Worm (Caenorhabditis elegans): ENCODE results near the gene C10E2.1.

Gene C10E2.1

DNA sequence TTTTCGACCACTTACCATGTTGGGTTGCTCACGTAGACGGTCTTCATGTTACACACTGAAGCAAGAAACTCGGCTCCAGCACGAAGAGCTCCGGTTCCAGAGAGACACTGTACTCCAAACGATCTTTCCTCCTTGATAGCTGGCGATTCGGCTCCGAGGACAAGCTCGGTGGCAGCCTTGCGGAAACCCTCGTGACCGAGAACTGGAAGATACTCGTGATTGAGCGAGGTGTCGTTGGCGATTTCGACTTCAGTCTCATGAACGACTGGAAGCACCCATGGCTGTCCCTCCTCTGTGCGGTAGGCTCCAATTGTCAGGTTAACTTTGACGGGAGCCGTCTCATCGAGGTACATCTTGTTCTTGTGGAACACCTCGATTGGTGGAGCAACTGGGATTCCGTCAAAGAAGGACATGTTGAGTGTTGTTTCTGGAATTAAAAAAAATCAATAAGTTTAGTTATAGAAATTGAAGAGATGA is 30.1 kb downstream of the C10E2.1 start, which contains the start of gene got-1.2:
Gene got-1.2 (minus strand): TSS at position 427 of the 477 bp plus-strand sequence.
- peak; percentile 64 for TF ChIP-seq zfh-2 (GFP tag; conservative IDR thresholded peaks at IDR 0.05)
- TF ChIP-seq ztf-28 (GFP tag; IDR thresholded peaks at IDR 0.05): no peak

DNA sequence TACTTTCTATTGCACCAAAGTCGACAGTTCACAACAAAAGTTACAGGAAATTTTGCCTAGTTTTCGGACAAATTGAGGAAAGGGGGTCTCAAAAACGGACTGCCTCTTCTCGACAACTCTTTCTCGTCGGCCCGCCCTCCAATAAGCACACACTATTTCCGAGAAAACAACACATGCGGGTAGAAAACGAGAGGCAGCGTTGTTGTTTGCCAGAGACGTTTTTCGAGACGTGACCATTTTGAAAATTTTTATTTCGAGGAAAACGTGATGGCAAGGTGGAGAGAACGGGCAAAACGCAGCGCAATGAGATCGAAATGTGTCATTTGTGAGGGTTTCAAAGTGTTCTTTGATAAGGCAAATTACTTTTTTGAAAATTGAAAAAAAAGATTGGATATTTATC is 30.8 kb downstream of the C10E2.1 start:
- TF ChIP-seq ztf-26 (tag; optimal IDR thresholded peaks at IDR 0.05): no peak
- no peak for TF ChIP-seq lin-54 (GFP tag; optimal IDR thresholded peaks at IDR 0.05)
- TF ChIP-seq ztf-28 (GFP tag; IDR thresholded peaks at IDR 0.05): no peak
- no peak for TF ChIP-seq efl-1 (GFP tag; optimal IDR thresholded peaks at IDR 0.05)
- peak; percentile 11 for TF ChIP-seq attf-5 (GFP tag; optimal IDR thresholded peaks at IDR 0.05)
- no peak for TF ChIP-seq rcor-1 (GFP tag; IDR thresholded peaks at IDR 0.05)
- no peak for TF ChIP-seq K12H6.12 (tag; optimal IDR thresholded peaks at IDR 0.05)
- 0 out of 2 replicates have a peak, but pooled peaks have one; percentile 40 for TF ChIP-seq lir-1 (GFP tag; conservative IDR thresholded peaks at IDR 0.05)
- peak; percentile 36; the same call in 1 of the 2 replicates for TF ChIP-seq zfh-2 (GFP tag; conservative IDR thresholded peaks at IDR 0.05)
- peak; percentile 21 for TF ChIP-seq pha-4 (tag; optimal IDR thresholded peaks at IDR 0.05)
- no peak for TF ChIP-seq aptf-3 (GFP tag; IDR thresholded peaks at IDR 0.05)
- TF ChIP-seq lin-40 (tag; optimal IDR thresholded peaks at IDR 0.05): peak; percentile 25
- peak; percentile 46; the same call in 1 of the 2 replicates for TF ChIP-seq hmg-1.2 (GFP tag; IDR thresholded peaks at IDR 0.05)
- TF ChIP-seq ztf-6 (GFP tag; IDR thresholded peaks at IDR 0.05): no peak
- no peak for TF ChIP-seq nhr-80 (tag; optimal IDR thresholded peaks at IDR 0.05)
- TF ChIP-seq somi-1 (GFP tag; optimal IDR thresholded peaks at IDR 0.05): no peak
- TF ChIP-seq sea-2 (GFP tag; IDR thresholded peaks at IDR 0.05): no peak
- TF ChIP-seq cebp-1 (GFP tag; IDR thresholded peaks at IDR 0.05): no peak
- TF ChIP-seq cebp-1 (tag; optimal IDR thresholded peaks at IDR 0.05): peak; percentile 60
- TF ChIP-seq F39B2.1 (GFP tag; IDR thresholded peaks at IDR 0.05): no peak
- no peak for TF ChIP-seq madf-3 (GFP tag; IDR thresholded peaks at IDR 0.05)
- TF ChIP-seq nfya-1 (tag; optimal IDR thresholded peaks at IDR 0.05; ENCODE audit: borderline replicate concordance, insufficient read depth): no peak
- TF ChIP-seq Y67H2A.10 (GFP tag; conservative IDR thresholded peaks at IDR 0.05): no peak
- TF ChIP-seq ama-1 (optimal IDR thresholded peaks at IDR 0.05): no peak
- TF ChIP-seq ama-1 (GFP tag; optimal IDR thresholded peaks at IDR 0.05): no peak
- no peak for TF ChIP-seq lag-1 (GFP tag; IDR thresholded peaks at IDR 0.05)
- no peak for TF ChIP-seq ztf-18 (tag; optimal IDR thresholded peaks at IDR 0.05)
- no peak for TF ChIP-seq dpl-1 (GFP tag; optimal IDR thresholded peaks at IDR 0.05)

DNA sequence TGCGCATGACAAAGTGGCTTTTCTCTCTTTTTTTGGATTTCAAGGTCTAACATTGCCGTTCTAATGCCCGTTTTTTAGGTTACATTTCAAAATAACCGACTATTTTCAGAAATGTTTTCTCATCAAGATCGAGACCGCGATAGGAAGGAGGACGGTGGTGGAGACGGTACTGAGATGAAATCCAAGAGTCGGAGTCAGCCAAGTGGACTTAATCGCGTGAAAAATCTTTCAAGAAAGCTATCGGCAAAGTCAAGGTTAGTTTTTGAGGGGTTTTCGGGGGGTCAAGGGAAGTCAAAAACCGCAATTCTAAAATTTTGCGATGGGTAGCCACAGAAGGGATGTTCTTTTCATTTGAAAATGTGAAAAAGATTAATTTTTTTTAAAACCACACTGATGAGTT is 33.3 kb downstream of the C10E2.1 start, which contains the start of gene aak-2:
Gene aak-2 (plus strand): TSS at position 110 of the 400 bp plus-strand sequence.
- TF ChIP-seq C06A6.2 (GFP tag; conservative IDR thresholded peaks at IDR 0.05): no peak
- TF ChIP-seq somi-1 (GFP tag; optimal IDR thresholded peaks at IDR 0.05): no peak
- no peak for TF ChIP-seq Y95B8A.8 (GFP tag; IDR thresholded peaks at IDR 0.05)
- no peak for TF ChIP-seq nhr-120 (GFP tag; IDR thresholded peaks at IDR 0.05)
- no peak for TF ChIP-seq tbx-9 (tag; optimal IDR thresholded peaks at IDR 0.05; ENCODE audit: borderline replicate concordance)

DNA sequence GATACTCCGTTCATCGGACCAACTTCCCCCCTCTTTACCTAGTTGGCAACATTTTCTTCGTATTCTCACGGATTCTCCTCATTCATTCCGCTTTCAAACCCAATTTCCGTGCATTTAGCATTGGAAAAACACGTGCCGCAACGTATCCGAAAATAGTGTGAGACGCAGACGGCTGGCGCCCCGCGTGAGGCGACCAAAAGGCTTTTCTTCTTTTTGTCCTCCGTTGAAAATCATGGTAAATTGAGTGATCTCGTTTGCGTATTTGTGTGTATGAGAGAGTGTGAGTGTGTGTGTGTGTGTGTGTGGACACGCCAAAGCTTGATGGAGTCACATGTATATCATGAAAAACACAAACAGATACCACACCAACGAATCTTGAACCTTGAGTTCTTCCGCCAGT is 34.2 kb downstream of the C10E2.1 start:
- TF ChIP-seq unc-62 (GFP tag; optimal IDR thresholded peaks at IDR 0.05): no peak
- TF ChIP-seq F22D6.2 (tag; optimal IDR thresholded peaks at IDR 0.05): peak; percentile 66
- no peak for TF ChIP-seq aptf-3 (GFP tag; IDR thresholded peaks at IDR 0.05)
- TF ChIP-seq K11D2.4 (GFP tag; IDR thresholded peaks at IDR 0.05): peak; percentile 79
- TF ChIP-seq zfh-2 (GFP tag; conservative IDR thresholded peaks at IDR 0.05): peak; percentile 91
- no peak for TF ChIP-seq hlh-26 (GFP tag; conservative IDR thresholded peaks at IDR 0.05)
- peak; percentile 71 for TF ChIP-seq atf-7 (tag; optimal IDR thresholded peaks at IDR 0.05)
- peak; percentile 63 for TF ChIP-seq gei-17 (GFP tag; optimal IDR thresholded peaks at IDR 0.05)
- no peak for TF ChIP-seq sdz-38 (tag; optimal IDR thresholded peaks at IDR 0.05)
- TF ChIP-seq repo-1 (tag; optimal IDR thresholded peaks at IDR 0.05): peak; percentile 55
- TF ChIP-seq pha-4 (tag; optimal IDR thresholded peaks at IDR 0.05): no peak
- 0 out of 2 replicates have a peak, but pooled peaks have one; percentile 49 for TF ChIP-seq rcor-1 (GFP tag; IDR thresholded peaks at IDR 0.05)
- peak; percentile 59 for TF ChIP-seq ama-1 (optimal IDR thresholded peaks at IDR 0.05)
- TF ChIP-seq ama-1 (GFP tag; optimal IDR thresholded peaks at IDR 0.05): no peak
- TF ChIP-seq D2030.7 (GFP tag; IDR thresholded peaks at IDR 0.05): no peak
- TF ChIP-seq rpc-1 (optimal IDR thresholded peaks at IDR 0.05): no peak
- TF ChIP-seq rpc-1 (tag; optimal IDR thresholded peaks at IDR 0.05): no peak
- no peak for TF ChIP-seq nfya-1 (tag; optimal IDR thresholded peaks at IDR 0.05; ENCODE audit: borderline replicate concordance, insufficient read depth)
- peak; percentile 62; the same call in 1 of the 2 replicates for TF ChIP-seq Y53G8AR.9 (GFP tag; conservative IDR thresholded peaks at IDR 0.05)
- TF ChIP-seq attf-6 (GFP tag; IDR thresholded peaks at IDR 0.05): no peak
- no peak for TF ChIP-seq tbx-9 (tag; optimal IDR thresholded peaks at IDR 0.05; ENCODE audit: borderline replicate concordance)
- TF ChIP-seq K12H6.12 (tag; optimal IDR thresholded peaks at IDR 0.05): peak; percentile 98
